Fruit fly (Drosophila melanogaster) whole organism, embryonic: Measurements from ENCODE around the gene Nubp1.

Source experiments
- CG10209 ChIP-seq: fragments of 200-800 bp; sonication (Bioruptor generic); optimal IDR thresholded peaks from 3 replicates; lab custom pipeline; 2017; ENCODE audit warnings: missing biosample characterization, mild to moderate bottlenecking, missing genetic modification characterization, missing genetic modification reagents
- CG7786 ChIP-seq: fragments of 200-800 bp; sonication (Bioruptor generic); optimal IDR thresholded peaks from 2 replicates; lab custom pipeline; 2016; ENCODE audit warnings: missing biosample characterization, missing genetic modification characterization
- Chrac-16 ChIP-seq: fragments of 200-800 bp; sonication (Bioruptor generic); optimal IDR thresholded peaks from 3 replicates; lab custom pipeline; 2016; ENCODE audit warnings: missing biosample characterization, missing genetic modification characterization
- NfI ChIP-seq: fragments of 200-800 bp; sonication (Bioruptor generic); optimal IDR thresholded peaks from 3 replicates; lab custom pipeline; 2018; ENCODE audit warnings: missing biosample characterization, mild to moderate bottlenecking, missing genetic modification characterization, moderate library complexity
- Pdp1 ChIP-seq, 2 experiments: fragments of 200-800 bp; sonication (Bioruptor generic); optimal IDR thresholded peaks; 3 replicates each; lab custom pipeline; 2016; ENCODE audit warnings: missing biosample characterization in 2 of 2, missing genetic modification characterization in 2 of 2, mild to moderate bottlenecking in 1 of 2, moderate library complexity in 1 of 2
- emc ChIP-seq: fragments of 200-800 bp; sonication (Bioruptor generic); optimal IDR thresholded peaks from 2 replicates; lab custom pipeline; 2016; ENCODE audit warnings: missing biosample characterization, missing genetic modification characterization
- gem ChIP-seq: fragments of 200-800 bp; sonication (Bioruptor generic); optimal IDR thresholded peaks from 2 replicates; lab custom pipeline; 2019; ENCODE audit warnings: missing biosample characterization, mild to moderate bottlenecking, missing genetic modification characterization, moderate library complexity
- gfzf ChIP-seq: fragments of 200-800 bp; sonication (Bioruptor generic); optimal IDR thresholded peaks from 2 replicates; lab custom pipeline; 2016; ENCODE audit warnings: missing biosample characterization, mild to moderate bottlenecking, missing genetic modification characterization, moderate library complexity
- nom ChIP-seq: fragments of 200-800 bp; sonication (Bioruptor generic); optimal IDR thresholded peaks from 2 replicates; lab custom pipeline; 2017; ENCODE audit warnings: missing biosample characterization, missing genetic modification characterization, mild to moderate bottlenecking, moderate library complexity, missing genetic modification reagents

- TF ChIP-seq Pdp1 (GFP tag; optimal IDR thresholded peaks at IDR 0.05; lab: Kevin White, UChicago) (no peak), NfI (GFP tag; lab: Kevin White, UChicago) (peak; percentile 38), gem (tag; lab: Kevin White, UChicago) (peak; percentile 55), CG10209 (GFP tag; lab: Kevin White, UChicago) (peak; percentile 10), Chrac-16 (GFP tag; lab: Kevin White, UChicago) (no peak), gfzf (GFP tag; lab: Kevin White, UChicago) (no peak), nom (peak; percentile 30), emc (GFP tag; lab: Kevin White, UChicago) (no peak), CG7786 (GFP tag; lab: Kevin White, UChicago) (peak; percentile 19)
Observed at dm6 chr2L:16689800-16690618, 42.3 kb upstream of the Nubp1 start.
